Fruit fly (Drosophila melanogaster): Measurements from ENCODE around the gene CG17327.

- no peak for TF ChIP-seq Crg-1 (GFP tag; optimal IDR thresholded peaks at IDR 0.05)
- no peak for TF ChIP-seq CG7045 (GFP tag; optimal IDR thresholded peaks at IDR 0.05)
- TF ChIP-seq kay (GFP tag; ENCODE audit: borderline replicate concordance): no peak
- TF ChIP-seq cic (GFP tag; optimal IDR thresholded peaks at IDR 0.05): no peak
- TF ChIP-seq CG33017 (tag; optimal IDR thresholded peaks at IDR 0.05): no peak
- no peak for TF ChIP-seq tj (GFP tag; optimal IDR thresholded peaks at IDR 0.05)
- TF ChIP-seq toe (GFP tag; optimal IDR thresholded peaks at IDR 0.05): no peak
- TF ChIP-seq CG14711 (tag; optimal IDR thresholded peaks at IDR 0.05): peak; percentile 4
These were observed 16.8 kb downstream of the CG17327 start, which contains the start of gene Paip2 for dm6 chr3R:12980628-12981219.
